Worm (Caenorhabditis elegans): ENCODE measurements around the gene ccg-1.

The ccg-1 gene

ce11 chrIV:15234943-15235605 lies 40.5 kb downstream of the ccg-1 start, which contains the start of gene pkd-2 (continued):
- TF ChIP-seq pbrm-1 (GFP tag; IDR thresholded peaks at IDR 0.05): 0 out of 2 replicates have a peak, but pooled peaks have one; percentile 71
- TF ChIP-seq C06A6.2 (GFP tag; conservative IDR thresholded peaks at IDR 0.05): no peak
- no peak for TF ChIP-seq F23B12.7 (tag; optimal IDR thresholded peaks at IDR 0.05; ENCODE audit: insufficient read depth)
- TF ChIP-seq repo-1 (tag; optimal IDR thresholded peaks at IDR 0.05): no peak
- TF ChIP-seq let-526 (GFP tag; IDR thresholded peaks at IDR 0.05): no peak
- TF ChIP-seq sptf-2 (GFP tag; optimal IDR thresholded peaks at IDR 0.05): no peak
- TF ChIP-seq ztf-25 (GFP tag; IDR thresholded peaks at IDR 0.05): no peak
- no peak for TF ChIP-seq xnd-1 (tag; optimal IDR thresholded peaks at IDR 0.05)
- TF ChIP-seq sdz-38 (tag; optimal IDR thresholded peaks at IDR 0.05): no peak
- peak; percentile 49 for TF ChIP-seq lin-54 (GFP tag; optimal IDR thresholded peaks at IDR 0.05)
- no peak for TF ChIP-seq rec-8 (tag; optimal IDR thresholded peaks at IDR 0.05)
- no peak for TF ChIP-seq B0035.1 (tag; optimal IDR thresholded peaks at IDR 0.05)
- TF ChIP-seq unc-62 (GFP tag; optimal IDR thresholded peaks at IDR 0.05): no peak
- TF ChIP-seq tbp1 (GFP tag; optimal IDR thresholded peaks at IDR 0.05): peak; percentile 88
- TF ChIP-seq nhr-90 (tag; optimal IDR thresholded peaks at IDR 0.05): no peak
- TF ChIP-seq mel-28 (tag; optimal IDR thresholded peaks at IDR 0.05; ENCODE audit: borderline replicate concordance): no peak
- TF ChIP-seq F33H1.4 (GFP tag; IDR thresholded peaks at IDR 0.05): no peak
- TF ChIP-seq fkh-3 (tag; optimal IDR thresholded peaks at IDR 0.05): no peak
- TF ChIP-seq ztf-6 (GFP tag; IDR thresholded peaks at IDR 0.05): no peak
- no peak for TF ChIP-seq ets-4 (GFP tag; optimal IDR thresholded peaks at IDR 0.05)
- no peak for TF ChIP-seq him-1 (tag; optimal IDR thresholded peaks at IDR 0.05)
- TF ChIP-seq K11D2.4 (GFP tag; IDR thresholded peaks at IDR 0.05): no peak
- no peak for TF ChIP-seq dpl-1 (GFP tag; optimal IDR thresholded peaks at IDR 0.05)
- no peak for TF ChIP-seq hsf-1 (GFP tag; IDR thresholded peaks at IDR 0.05)
- no peak for TF ChIP-seq ceh-100 (GFP tag; IDR thresholded peaks at IDR 0.05)
- no peak for TF ChIP-seq egl-18 (GFP tag; IDR thresholded peaks at IDR 0.05)
- no peak for TF ChIP-seq nfya-2 (GFP tag; IDR thresholded peaks at IDR 0.05)
- TF ChIP-seq ztf-28 (GFP tag; IDR thresholded peaks at IDR 0.05): no peak
- TF ChIP-seq C17E4.6 (GFP tag; IDR thresholded peaks at IDR 0.05): no peak
- TF ChIP-seq F39B2.1 (GFP tag; IDR thresholded peaks at IDR 0.05): no peak
- TF ChIP-seq ZK185.1 (tag; optimal IDR thresholded peaks at IDR 0.05; ENCODE audit: poor library complexity, severe bottlenecking): peak; percentile 32
- TF ChIP-seq F22D6.2 (tag; optimal IDR thresholded peaks at IDR 0.05): no peak
- no peak for TF ChIP-seq K12H6.12 (tag; optimal IDR thresholded peaks at IDR 0.05)
- no peak for TF ChIP-seq aptf-3 (GFP tag; IDR thresholded peaks at IDR 0.05)
- no peak for TF ChIP-seq ztf-18 (tag; optimal IDR thresholded peaks at IDR 0.05)
- TF ChIP-seq unc-130 (GFP tag; optimal IDR thresholded peaks at IDR 0.05): no peak
- no peak for TF ChIP-seq lin-40 (tag; optimal IDR thresholded peaks at IDR 0.05)
- TF ChIP-seq tlf-1 (GFP tag; optimal IDR thresholded peaks at IDR 0.05): no peak
- TF ChIP-seq T26A5.8 (tag; optimal IDR thresholded peaks at IDR 0.05): no peak
- no peak for TF ChIP-seq efl-1 (GFP tag; optimal IDR thresholded peaks at IDR 0.05)
- no peak for TF ChIP-seq dox-1 (GFP tag; IDR thresholded peaks at IDR 0.05)
- TF ChIP-seq B0019.2 (GFP tag; conservative IDR thresholded peaks at IDR 0.05): 0 out of 2 replicates have a peak, but pooled peaks have one; percentile 12
- TF ChIP-seq D2030.7 (GFP tag; IDR thresholded peaks at IDR 0.05): peak; percentile 64
- no peak for TF ChIP-seq ztf-3 (GFP tag; optimal IDR thresholded peaks at IDR 0.05)
- no peak for TF ChIP-seq lsy-27 (tag; optimal IDR thresholded peaks at IDR 0.05; ENCODE audit: borderline replicate concordance, insufficient read depth)
- no peak for TF ChIP-seq akir-1 (GFP tag; optimal IDR thresholded peaks at IDR 0.05)
- 0 out of 2 replicates have a peak, but pooled peaks have one; percentile 14 for TF ChIP-seq Y56A3A.18 (GFP tag; IDR thresholded peaks at IDR 0.05)
- no peak for TF ChIP-seq ceh-91 (GFP tag; IDR thresholded peaks at IDR 0.05)

Data from whole organism, young adult.